Worm (Caenorhabditis elegans) whole organism, L4/young adult: ENCODE measurements around the gene K09D9.1.

Experiments used
- W03F9.2 ChIP-seq: fragments of 150-350 bp; optimal IDR thresholded peaks from 2 replicates; lab custom pipeline; 2014; ENCODE audit warnings: missing biosample characterization, missing genetic modification characterization
- dao-5 ChIP-seq: sonication (generic microtip); optimal IDR thresholded peaks from 2 replicates; lab custom pipeline; 2016; ENCODE audit warnings: missing genotype, missing genetic modification characterization, moderate library complexity, missing compliant biosample characterization
- him-1 ChIP-seq: sonication (generic microtip); optimal IDR thresholded peaks from 2 replicates; lab custom pipeline; 2016; ENCODE audit warnings: missing genotype, missing genetic modification reagents, missing genetic modification characterization, missing compliant biosample characterization

- TF ChIP-seq dao-5 (no peak), him-1 (tag; lab: Kevin White, UChicago) (no peak), W03F9.2 (tag; lab: Kevin White, UChicago) (no peak)
Measured at ce11 chrV:4018591-4018990, 6.3 kb upstream of the K09D9.1 start.
